Fruit fly (Drosophila melanogaster) whole organism, pupa: ENCODE results near the gene Cht5.

ENCODE experiments used
- CG10348 ChIP-seq: fragments of 200-800 bp; sonication (Bioruptor generic); IDR thresholded peaks from 2 replicates; pipeline ENCODE4 v1.3.6; 2022; ENCODE audit warnings: missing biosample characterization, missing genetic modification characterization
- CG12605 ChIP-seq: fragments of 200-800 bp; sonication (Bioruptor generic); IDR thresholded peaks from 2 replicates; pipeline ENCODE4 v1.3.6; 2022; ENCODE audit warnings: missing biosample characterization, missing genetic modification characterization
- CG13204 ChIP-seq: fragments of 200-800 bp; sonication (Bioruptor generic); optimal IDR thresholded peaks from 2 replicates; lab custom pipeline; 2018; ENCODE audit warnings: missing biosample characterization, mild to moderate bottlenecking, missing genetic modification characterization, moderate library complexity
- CG14655 ChIP-seq: fragments of 200-800 bp; sonication (Bioruptor generic); optimal IDR thresholded peaks from 3 replicates; lab custom pipeline; 2017; ENCODE audit warnings: mild to moderate bottlenecking, missing biosample characterization, missing genetic modification reagents, missing genetic modification characterization
- CG15710 ChIP-seq: fragments of 200-800 bp; sonication (Bioruptor generic); optimal IDR thresholded peaks from 2 replicates; lab custom pipeline; 2018; ENCODE audit warnings: missing biosample characterization, mild to moderate bottlenecking, missing genetic modification characterization, moderate library complexity
- CG17806 ChIP-seq: fragments of 200-800 bp; sonication (Bioruptor generic); optimal IDR thresholded peaks from 2 replicates; lab custom pipeline; 2018; ENCODE audit warnings: missing biosample characterization, mild to moderate bottlenecking, missing genetic modification characterization, moderate library complexity
- CG32121 ChIP-seq: fragments of 200-800 bp; sonication (Bioruptor generic); IDR thresholded peaks from 2 replicates; pipeline ENCODE4 v1.3.6; 2022; ENCODE audit warnings: missing biosample characterization, missing genetic modification characterization
- CG34367 ChIP-seq: fragments of 200-800 bp; sonication (Bioruptor generic); optimal IDR thresholded peaks from 2 replicates; lab custom pipeline; 2018; ENCODE audit warnings: missing biosample characterization, mild to moderate bottlenecking, missing genetic modification characterization
- CG4496 ChIP-seq: fragments of 200-800 bp; sonication (Bioruptor generic); IDR thresholded peaks from 3 replicates; pipeline ENCODE4 v1.3.6; 2022; ENCODE audit warnings: missing biosample characterization, missing genetic modification characterization
- CG8159 ChIP-seq: fragments of 200-800 bp; sonication (Bioruptor generic); optimal IDR thresholded peaks from 3 replicates; lab custom pipeline; 2018; ENCODE audit warnings: missing biosample characterization, mild to moderate bottlenecking, missing genetic modification characterization, moderate library complexity
- CG8301 ChIP-seq: fragments of 200-800 bp; sonication (Bioruptor generic); optimal IDR thresholded peaks from 2 replicates; lab custom pipeline; 2018; ENCODE audit warnings: missing biosample characterization, mild to moderate bottlenecking, missing genetic modification characterization
- CG9948 ChIP-seq: fragments of 200-800 bp; sonication (Bioruptor generic); optimal IDR thresholded peaks from 2 replicates; lab custom pipeline; 2018; ENCODE audit warnings: missing biosample characterization, mild to moderate bottlenecking, missing genetic modification characterization, moderate library complexity
- D1 ChIP-seq: fragments of 200-800 bp; sonication (Bioruptor generic); optimal IDR thresholded peaks from 2 replicates; lab custom pipeline; 2018; ENCODE audit warnings: missing biosample characterization, mild to moderate bottlenecking, missing genetic modification characterization, moderate library complexity
- EcR ChIP-seq: fragments of 200-800 bp; sonication (Bioruptor generic); optimal IDR thresholded peaks from 3 replicates; lab custom pipeline; 2019; ENCODE audit warnings: missing biosample characterization, missing genetic modification characterization, mild to moderate bottlenecking, moderate library complexity, missing genetic modification reagents
- Ets98B ChIP-seq: fragments of 200-800 bp; sonication (Bioruptor generic); IDR thresholded peaks from 2 replicates; pipeline ENCODE4 v1.3.6; 2022; ENCODE audit warnings: missing biosample characterization, missing genetic modification characterization
- Pif1A ChIP-seq: fragments of 200-800 bp; sonication (Bioruptor generic); optimal IDR thresholded peaks from 3 replicates; lab custom pipeline; 2016; ENCODE audit warnings: missing biosample characterization, missing genetic modification characterization
- Pif1B ChIP-seq: fragments of 200-800 bp; sonication (Bioruptor generic); optimal IDR thresholded peaks from 3 replicates; lab custom pipeline; 2016; ENCODE audit warnings: missing biosample characterization, missing genetic modification characterization
- Snoo ChIP-seq: fragments of 200-800 bp; sonication (Bioruptor generic); optimal IDR thresholded peaks from 3 replicates; lab custom pipeline; 2017; ENCODE audit warnings: missing biosample characterization, mild to moderate bottlenecking, missing genetic modification characterization, inconsistent platforms
- fd96Ca ChIP-seq: fragments of 200-800 bp; sonication (Bioruptor generic); IDR thresholded peaks from 3 replicates; pipeline ENCODE4 v1.3.6; 2022; ENCODE audit warnings: missing biosample characterization, missing genetic modification characterization
- gl ChIP-seq: fragments of 200-800 bp; sonication (Bioruptor generic); optimal IDR thresholded peaks from 2 replicates; lab custom pipeline; 2018; ENCODE audit warnings: missing biosample characterization, mild to moderate bottlenecking, missing genetic modification characterization
- rn ChIP-seq: fragments of 200-800 bp; sonication (Bioruptor generic); IDR thresholded peaks from 2 replicates; pipeline ENCODE4 v1.3.6; 2022; ENCODE audit warnings: missing biosample characterization, missing genetic modification characterization

Gene Cht5

DNA sequence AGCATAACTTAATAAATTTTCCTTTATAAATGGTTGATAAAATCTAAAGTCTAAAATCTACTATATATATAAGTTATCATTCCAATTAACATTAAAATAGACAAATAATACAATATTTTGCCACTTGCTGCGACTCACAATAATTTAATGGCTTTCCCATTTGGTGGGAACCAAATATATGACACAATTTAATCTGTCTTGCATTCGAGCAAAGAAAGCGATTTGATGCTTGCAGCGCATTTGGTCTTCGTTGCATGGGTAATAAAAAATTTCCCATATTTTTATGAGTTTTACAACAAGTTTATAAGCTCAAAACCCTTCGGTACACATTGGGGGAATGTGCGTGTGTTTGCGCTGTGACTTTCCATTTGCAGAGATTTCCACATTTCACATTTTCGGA, 40.6 kb upstream of the Cht5 start:
- TF ChIP-seq fd96Ca (GFP tag; lab: Robert Waterston, UW) (no peak), CG15710 (tag; lab: Kevin White, UChicago) (no peak), CG8159 (tag; lab: Kevin White, UChicago) (no peak), Pif1B (GFP tag; lab: Kevin White, UChicago) (no peak)

DNA sequence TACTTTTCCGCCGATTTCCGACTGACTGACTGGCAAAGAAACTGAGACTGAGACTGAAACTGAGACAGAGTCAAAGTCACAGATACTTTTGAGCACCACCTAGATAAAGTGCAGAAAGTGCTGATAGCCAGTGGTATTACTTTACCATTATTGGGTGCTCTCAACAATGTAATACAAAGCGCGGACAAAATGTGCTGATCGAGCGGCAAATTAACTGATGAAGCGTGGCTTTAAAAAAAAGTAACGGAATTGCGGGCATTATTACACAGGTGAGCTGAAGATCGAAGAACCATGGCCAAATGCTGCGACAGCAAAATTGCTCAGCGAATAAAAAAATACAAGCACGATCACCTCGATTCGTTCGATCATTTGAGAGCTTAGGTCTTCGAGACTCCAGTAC, 38.5 kb upstream of the Cht5 start:
- TF ChIP-seq CG8159 (tag; lab: Kevin White, UChicago) (no peak), CG8301 (tag; lab: Kevin White, UChicago) (no peak), Pif1A (GFP tag; lab: Kevin White, UChicago) (no peak), CG4496 (GFP tag; lab: Robert Waterston, UW) (no peak), Snoo (tag; lab: Kevin White, UChicago) (no peak), D1 (tag; lab: Kevin White, UChicago) (no peak)

DNA sequence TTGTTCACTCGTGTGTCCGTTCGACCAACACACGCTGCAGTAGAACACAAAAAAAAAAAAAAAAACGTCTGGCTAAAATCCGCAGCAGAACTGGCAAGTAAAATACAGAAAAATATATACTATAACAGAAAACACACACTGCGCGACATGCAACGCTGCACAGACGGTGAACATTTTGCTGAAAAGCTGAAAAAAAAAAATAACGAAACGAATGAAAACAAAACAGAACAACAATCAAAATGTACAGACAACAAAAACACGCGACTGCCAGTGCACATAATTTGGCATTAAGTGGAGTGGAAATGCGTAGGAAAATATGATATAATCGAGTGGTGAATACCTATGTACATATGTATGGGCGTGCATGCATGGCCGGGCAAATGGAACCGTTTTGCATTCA, 37.3 kb upstream of the Cht5 start:
- TF ChIP-seq CG13204 (no peak), CG4496 (GFP tag; lab: Robert Waterston, UW) (peak; percentile 51; the same call in 1 of the 3 replicates), CG17806 (tag; lab: Kevin White, UChicago) (no peak), fd96Ca (GFP tag; lab: Robert Waterston, UW) (no peak), CG14655 (GFP tag; lab: Kevin White, UChicago) (no peak)
- TF ChIP-seq, all 21 proteins: peak for 1

DNA sequence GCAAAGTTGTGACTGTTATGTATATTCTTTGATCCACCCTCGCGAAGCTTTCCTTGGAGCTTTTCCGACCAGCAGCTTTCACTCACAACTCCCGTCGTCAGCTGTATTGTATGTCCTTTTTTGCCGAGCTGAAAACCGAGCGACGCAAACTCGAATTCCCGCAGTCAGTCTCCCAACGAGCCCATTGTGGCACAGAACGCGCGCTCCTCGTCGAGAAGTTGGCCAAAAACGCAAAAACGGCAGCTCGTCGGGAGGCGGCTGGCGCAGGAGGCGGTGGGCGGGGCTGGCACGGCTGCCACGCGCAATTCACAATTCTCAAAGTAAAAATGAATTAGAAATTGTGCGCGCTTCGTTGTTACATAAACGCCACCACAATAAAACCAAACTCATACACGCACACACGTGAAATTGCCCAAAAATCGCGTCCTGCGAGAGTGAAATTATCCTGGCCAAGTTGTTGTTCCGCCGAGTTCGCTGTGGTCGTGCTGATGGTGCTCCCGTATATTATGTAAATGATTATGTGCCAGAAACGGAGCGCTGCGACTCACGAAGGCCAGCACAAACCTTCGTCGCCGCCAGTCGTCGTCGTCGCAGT, 31.9 kb upstream of the Cht5 start:
- TF ChIP-seq gl (tag; lab: Kevin White, UChicago) (no peak), CG12605 (no peak), CG10348 (GFP tag; lab: Robert Waterston, UW) (no peak), CG9948 (tag; lab: Kevin White, UChicago) (no peak), Ets98B (GFP tag; lab: Robert Waterston, UW) (no peak), CG17806 (tag; lab: Kevin White, UChicago) (no peak), D1 (tag; lab: Kevin White, UChicago) (no peak), fd96Ca (GFP tag; lab: Robert Waterston, UW) (no peak), CG8301 (tag; lab: Kevin White, UChicago) (no peak), CG32121 (GFP tag; lab: Robert Waterston, UW) (no peak), CG8159 (tag; lab: Kevin White, UChicago) (no peak), CG4496 (GFP tag; lab: Robert Waterston, UW) (no peak), Snoo (tag; lab: Kevin White, UChicago) (no peak), CG14655 (GFP tag; lab: Kevin White, UChicago) (no peak)

DNA sequence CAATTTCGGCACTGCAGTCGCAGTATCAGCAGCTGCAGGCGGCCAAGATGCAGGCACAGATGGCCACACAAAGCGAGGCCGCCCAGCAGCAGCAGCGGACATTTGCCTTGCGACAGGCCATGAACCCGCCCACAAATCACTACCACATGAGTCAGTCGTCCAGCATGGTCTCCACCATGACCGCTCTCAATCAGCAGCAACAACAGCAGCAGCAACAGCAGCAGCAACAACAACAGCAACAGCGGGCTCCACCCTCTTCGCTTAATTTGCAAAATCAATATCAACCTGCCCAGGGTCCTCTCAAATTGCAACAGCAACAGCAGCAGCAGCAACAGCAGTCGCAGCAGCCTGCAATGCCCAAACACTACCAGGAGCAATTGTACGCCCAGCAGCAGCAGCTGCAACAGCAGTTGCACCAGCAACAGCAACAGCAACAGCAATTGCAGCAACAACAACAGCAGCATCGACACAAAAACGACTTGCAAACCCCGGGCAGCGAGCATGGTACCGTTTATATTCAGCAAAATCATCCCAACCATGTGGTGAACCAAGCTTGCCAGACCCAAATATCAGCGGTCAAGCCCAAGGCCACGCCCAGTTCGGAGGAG, 21.2 kb upstream of the Cht5 start:
- no peak for TF ChIP-seq CG4496 (GFP tag; lab: Robert Waterston, UW)
- TF ChIP-seq CG17806 (tag; lab: Kevin White, UChicago): no peak
- no peak for TF ChIP-seq CG15710 (tag; lab: Kevin White, UChicago)
- TF ChIP-seq CG8301 (tag; lab: Kevin White, UChicago): no peak
- TF ChIP-seq CG32121 (GFP tag; lab: Robert Waterston, UW): no peak
- no peak for TF ChIP-seq CG10348 (GFP tag; lab: Robert Waterston, UW)
- no peak for TF ChIP-seq D1 (tag; lab: Kevin White, UChicago)
- TF ChIP-seq CG9948 (tag; lab: Kevin White, UChicago): no peak
- TF ChIP-seq CG12605: no peak
- no peak for TF ChIP-seq gl (tag; lab: Kevin White, UChicago)
- no peak for TF ChIP-seq EcR (GFP tag; lab: Kevin White, UChicago)

DNA sequence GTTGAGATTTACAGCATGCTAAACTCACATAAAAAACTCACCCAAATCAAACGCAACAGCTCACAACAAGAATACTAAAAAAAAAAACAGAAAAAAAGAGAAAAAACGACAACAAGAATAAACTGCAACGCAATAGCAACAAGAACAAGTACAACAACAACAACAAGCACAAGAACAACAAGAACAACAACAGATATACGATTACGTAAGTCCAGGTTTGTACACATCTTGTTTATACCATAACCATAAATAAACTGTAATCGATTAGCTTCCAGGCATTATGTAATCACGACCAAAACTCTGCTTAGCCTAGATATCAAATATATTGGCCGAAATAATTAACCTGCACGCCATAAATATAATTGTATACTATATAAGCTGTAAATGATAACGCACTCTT, 5.8 kb upstream of the Cht5 start:
- no peak for TF ChIP-seq CG8159 (tag; lab: Kevin White, UChicago)
- TF ChIP-seq Pif1A (GFP tag; lab: Kevin White, UChicago): no peak
- no peak for TF ChIP-seq CG8301 (tag; lab: Kevin White, UChicago)
- TF ChIP-seq Pif1B (GFP tag; lab: Kevin White, UChicago): no peak
- TF ChIP-seq CG14655 (GFP tag; lab: Kevin White, UChicago): no peak
- no peak for TF ChIP-seq fd96Ca (GFP tag; lab: Robert Waterston, UW)
- TF ChIP-seq CG15710 (tag; lab: Kevin White, UChicago): no peak
- TF ChIP-seq D1 (tag; lab: Kevin White, UChicago): no peak
- TF ChIP-seq CG13204: no peak
- TF ChIP-seq EcR (GFP tag; lab: Kevin White, UChicago): no peak
- no peak for TF ChIP-seq CG10348 (GFP tag; lab: Robert Waterston, UW)
- TF ChIP-seq CG34367 (tag; lab: Kevin White, UChicago): no peak
- TF ChIP-seq rn: no peak
- TF ChIP-seq CG9948 (tag; lab: Kevin White, UChicago): no peak
- TF ChIP-seq CG4496 (GFP tag; lab: Robert Waterston, UW): no peak
- no peak for TF ChIP-seq CG12605
- TF ChIP-seq CG32121 (GFP tag; lab: Robert Waterston, UW): no peak
- no peak for TF ChIP-seq CG17806 (tag; lab: Kevin White, UChicago)
- TF ChIP-seq gl (tag; lab: Kevin White, UChicago): no peak
